Worm (Caenorhabditis elegans) whole organism, early embryonic: ENCODE measurements around the gene F59E12.1.

ENCODE experiments used
- B0310.2 ChIP-seq: sonication (generic microtip); optimal IDR thresholded peaks from 2 replicates; lab custom pipeline; 2016; ENCODE audit warnings: mild to moderate bottlenecking, missing genetic modification characterization, missing compliant biosample characterization
- aly-1 ChIP-seq: sonication (generic microtip); optimal IDR thresholded peaks from 2 replicates; lab custom pipeline; 2016; ENCODE audit warnings: missing genetic modification characterization, missing compliant biosample characterization

DNA sequence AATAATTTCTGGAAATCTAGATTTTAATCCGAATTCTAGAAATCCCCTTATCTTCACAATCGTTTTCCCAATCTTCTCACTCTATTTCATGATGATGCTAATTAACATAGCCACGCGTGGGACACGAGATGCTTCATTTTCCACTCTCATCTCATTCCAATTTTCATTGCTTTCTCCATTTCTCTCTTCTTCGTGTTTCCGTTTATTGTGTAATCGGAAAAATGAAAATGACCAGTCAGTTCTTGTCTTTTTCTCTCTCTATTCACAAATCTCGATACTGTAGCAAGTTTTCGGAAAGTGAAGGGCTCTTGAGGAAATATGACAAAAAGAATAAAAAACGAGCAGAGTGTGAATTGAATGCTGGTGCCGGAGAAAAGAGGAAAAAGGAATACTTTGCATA, 50.2 kb downstream of the F59E12.1 start:
- TF ChIP-seq B0310.2 (tag; lab: Kevin White, UChicago) (no peak), aly-1 (tag; lab: Kevin White, UChicago) (no peak)
